Worm (Caenorhabditis elegans) whole organism, L1 larva: Measurements from ENCODE around the gene C47E12.10.

ENCODE experiments used
- C16A3.4 ChIP-seq: fragments of 150-350 bp; optimal IDR thresholded peaks from 2 replicates; lab custom pipeline; 2014; ENCODE audit warnings: missing biosample characterization, missing genetic modification characterization
- Y116A8C.19 ChIP-seq: sonication (generic microtip); optimal IDR thresholded peaks from 2 replicates; lab custom pipeline; 2016; ENCODE audit warnings: missing compliant biosample characterization, missing genetic modification characterization, borderline replicate concordance
- alr-1 ChIP-seq: fragments of 200-800 bp; sonication (Bioruptor generic); optimal IDR thresholded peaks from 2 replicates; lab custom pipeline; 2018; ENCODE audit warnings: borderline replicate concordance, mild to moderate bottlenecking, missing genetic modification characterization, missing compliant biosample characterization
- aly-2 ChIP-seq: fragments of 150-350 bp; optimal IDR thresholded peaks from 2 replicates; lab custom pipeline; 2014; ENCODE audit warnings: missing biosample characterization, missing genetic modification characterization
- ceh-63 ChIP-seq: fragments of 200-800 bp; sonication (Bioruptor generic); optimal IDR thresholded peaks from 2 replicates; lab custom pipeline; 2018; ENCODE audit warnings: mild to moderate bottlenecking, missing genetic modification characterization, missing compliant biosample characterization
- ceh-8 ChIP-seq: fragments of 200-800 bp; sonication (Bioruptor generic); optimal IDR thresholded peaks from 2 replicates; lab custom pipeline; 2018; ENCODE audit warnings: mild to moderate bottlenecking, missing genetic modification characterization, moderate library complexity, missing compliant biosample characterization
- ceh-90 ChIP-seq: sonication (generic microtip); optimal IDR thresholded peaks from 2 replicates; lab custom pipeline; 2016; ENCODE audit warnings: missing genetic modification characterization, missing compliant biosample characterization
- ces-1 ChIP-seq: fragments of 150-350 bp; optimal IDR thresholded peaks from 2 replicates; lab custom pipeline; 2014; ENCODE audit warnings: missing biosample characterization, missing genetic modification reagents, missing genetic modification characterization
- dsc-1 ChIP-seq: sonication (generic microtip); optimal IDR thresholded peaks from 2 replicates; lab custom pipeline; 2016; ENCODE audit warnings: mild to moderate bottlenecking, missing genetic modification characterization, missing compliant biosample characterization
- egl-27 ChIP-seq, 2 experiments: fragments of 150-350 bp in 1 of 2; sonication (generic microtip); optimal IDR thresholded peaks; 3 replicates each; lab custom pipeline; 2017 to 2018; ENCODE audit warnings: missing biosample characterization in 2 of 2, missing genetic modification characterization in 2 of 2, missing genetic modification reagents in 2 of 2
- hpl-2 ChIP-seq: fragments of 150-350 bp; optimal IDR thresholded peaks from 2 replicates; lab custom pipeline; 2014; ENCODE audit warnings: missing biosample characterization, missing genetic modification reagents, missing genetic modification characterization
- lin-14 ChIP-seq: fragments of 200-800 bp; sonication (Bioruptor generic); optimal IDR thresholded peaks from 2 replicates; lab custom pipeline; 2018; ENCODE audit warnings: mild to moderate bottlenecking, missing genetic modification characterization, moderate library complexity, missing compliant biosample characterization
- lin-35 ChIP-seq, 2 experiments: fragments of 150-350 bp; optimal IDR thresholded peaks; 2 replicates each; lab custom pipeline; 2014; ENCODE audit warnings: missing biosample characterization in 2 of 2, missing genetic modification characterization in 2 of 2, missing genetic modification reagents in 2 of 2
- lin-39 ChIP-seq: fragments of 150-350 bp; optimal IDR thresholded peaks from 2 replicates; lab custom pipeline; 2014; ENCODE audit warnings: missing biosample characterization, missing genetic modification reagents, missing genetic modification characterization
- lsy-2 ChIP-seq, 2 experiments: fragments of 150-350 bp; optimal IDR thresholded peaks; 2 replicates each; lab custom pipeline; 2014; ENCODE audit warnings: missing biosample characterization in 2 of 2, missing genetic modification characterization in 2 of 2
- mab-9 ChIP-seq: fragments of 200-800 bp; sonication (Bioruptor generic); IDR thresholded peaks from 2 replicates; pipeline ENCODE4 v1.3.6; 2022; ENCODE audit warnings: missing genetic modification reagents, missing genetic modification characterization, missing compliant biosample characterization
- mep-1 ChIP-seq: fragments of 150-350 bp; optimal IDR thresholded peaks from 2 replicates; lab custom pipeline; 2014; ENCODE audit warnings: missing biosample characterization, missing genetic modification characterization
- nhr-19 ChIP-seq: fragments of 200-800 bp; sonication (Bioruptor generic); conservative IDR thresholded peaks from 2 replicates; pipeline ENCODE4 v1.3.6; 2022; ENCODE audit warnings: missing genetic modification characterization, missing compliant biosample characterization
- nhr-20 ChIP-seq: sonication (generic microtip); optimal IDR thresholded peaks from 2 replicates; lab custom pipeline; 2016; ENCODE audit warnings: mild to moderate bottlenecking, missing genetic modification characterization, missing compliant biosample characterization
- nhr-71 ChIP-seq: sonication (generic microtip); optimal IDR thresholded peaks from 2 replicates; lab custom pipeline; 2016; ENCODE audit warnings: mild to moderate bottlenecking, missing genetic modification characterization, moderate library complexity, missing compliant biosample characterization
- nhr-77 ChIP-seq: fragments of 150-350 bp; optimal IDR thresholded peaks from 2 replicates; lab custom pipeline; 2014; ENCODE audit warnings: missing biosample characterization, missing genetic modification characterization
- nhr-84 ChIP-seq: sonication (generic microtip); optimal IDR thresholded peaks from 2 replicates; lab custom pipeline; 2017; ENCODE audit warnings: missing biosample characterization, missing genetic modification characterization
- nhr-85 ChIP-seq: sonication (generic microtip); peaks from one replicate; lab custom pipeline; 2016; ENCODE audit warnings: missing genetic modification characterization, inconsistent platforms, missing compliant biosample characterization
- nhr-90 ChIP-seq: sonication (generic microtip); optimal IDR thresholded peaks from 2 replicates; lab custom pipeline; 2016; ENCODE audit warnings: mild to moderate bottlenecking, missing genetic modification characterization, missing compliant biosample characterization; ENCODE audit not compliant: poor library complexity
- pag-3 ChIP-seq: sonication (generic microtip); optimal IDR thresholded peaks from 2 replicates; lab custom pipeline; 2017; ENCODE audit warnings: missing genetic modification characterization, mild to moderate bottlenecking, missing compliant biosample characterization, antibody characterized with exemption, borderline replicate concordance; ENCODE audit not compliant: insufficient read depth
- pax-3 ChIP-seq: fragments of 200-800 bp; sonication (Bioruptor generic); optimal IDR thresholded peaks from 2 replicates; lab custom pipeline; 2018; ENCODE audit warnings: mild to moderate bottlenecking, missing genetic modification characterization, moderate library complexity, missing compliant biosample characterization
- pqm-1 ChIP-seq: sonication (generic microtip); optimal IDR thresholded peaks from 3 replicates; lab custom pipeline; 2017; ENCODE audit warnings: missing biosample characterization, missing genetic modification characterization
- rnt-1 ChIP-seq: sonication (generic microtip); optimal IDR thresholded peaks from 2 replicates; lab custom pipeline; 2016; ENCODE audit warnings: mild to moderate bottlenecking, missing genetic modification characterization, moderate library complexity, missing compliant biosample characterization
- skn-1 ChIP-seq: fragments of 150-350 bp; optimal IDR thresholded peaks from 2 replicates; lab custom pipeline; 2014; ENCODE audit warnings: missing biosample characterization, missing genetic modification characterization
- snu-23 ChIP-seq: sonication (generic microtip); optimal IDR thresholded peaks from 2 replicates; lab custom pipeline; 2016; ENCODE audit warnings: missing genetic modification characterization, missing compliant biosample characterization
- tbx-2 ChIP-seq: sonication (generic microtip); optimal IDR thresholded peaks from 2 replicates; lab custom pipeline; 2016; ENCODE audit warnings: missing genetic modification characterization, missing compliant biosample characterization
- unc-130 ChIP-seq: fragments of 150-350 bp; optimal IDR thresholded peaks from 2 replicates; lab custom pipeline; 2017; ENCODE audit warnings: missing biosample characterization, missing genetic modification characterization, inconsistent platforms
- unc-30 ChIP-seq: sonication (generic microtip); optimal IDR thresholded peaks from 2 replicates; lab custom pipeline; 2017; ENCODE audit warnings: missing biosample characterization, missing genetic modification characterization
- unc-62 ChIP-seq: fragments of 150-350 bp; optimal IDR thresholded peaks from 2 replicates; lab custom pipeline; 2014; ENCODE audit warnings: missing biosample characterization, missing genetic modification reagents, missing genetic modification characterization
- unc-86 ChIP-seq: sonication (generic microtip); optimal IDR thresholded peaks from 2 replicates; lab custom pipeline; 2016; ENCODE audit warnings: missing genetic modification characterization, missing compliant biosample characterization
- xbp-1 ChIP-seq: sonication (generic microtip); optimal IDR thresholded peaks from 2 replicates; lab custom pipeline; 2016; ENCODE audit warnings: missing genetic modification characterization, missing compliant biosample characterization
- zag-1 ChIP-seq: fragments of 150-350 bp; optimal IDR thresholded peaks from 2 replicates; lab custom pipeline; 2014; ENCODE audit warnings: missing biosample characterization, missing genetic modification characterization
- zip-4 ChIP-seq: fragments of 200-800 bp; sonication (Bioruptor generic); optimal IDR thresholded peaks from 2 replicates; lab custom pipeline; 2018; ENCODE audit warnings: mild to moderate bottlenecking, missing genetic modification characterization, moderate library complexity, missing compliant biosample characterization
- ztf-11 ChIP-seq, 2 experiments: sonication (generic microtip); optimal IDR thresholded peaks; 2 replicates each; lab custom pipeline; 2016 to 2017; ENCODE audit warnings: missing genetic modification characterization in 2 of 2, missing biosample characterization in 1 of 2, missing compliant biosample characterization in 1 of 2

C47E12.10 gene

ce11 chrIV:9972629-9973028 is at the start of gene C47E12.10, which contains the start of gene C47E12.12:
Gene C47E12.10 (plus strand): TSS chrIV:9972800.
Gene C47E12.12 (minus strand): TSS chrIV:9972729.
- TF ChIP-seq ceh-63 (no peak), nhr-19 (GFP tag; lab: Robert Waterston, UW) (no peak), Y116A8C.19 (no peak), pqm-1 (tag; lab: Kevin White, UChicago) (no peak), ceh-8 (GFP tag; lab: Kevin White, UChicago) (no peak), mab-9 (GFP tag; lab: Robert Waterston, UW) (no peak), skn-1 (tag; lab: Kevin White, UChicago) (no peak), unc-30 (tag; lab: Kevin White, UChicago) (no peak), ces-1 (no peak), C16A3.4 (tag; lab: Kevin White, UChicago) (no peak), aly-2 (tag; lab: Kevin White, UChicago) (no peak)

DNA sequence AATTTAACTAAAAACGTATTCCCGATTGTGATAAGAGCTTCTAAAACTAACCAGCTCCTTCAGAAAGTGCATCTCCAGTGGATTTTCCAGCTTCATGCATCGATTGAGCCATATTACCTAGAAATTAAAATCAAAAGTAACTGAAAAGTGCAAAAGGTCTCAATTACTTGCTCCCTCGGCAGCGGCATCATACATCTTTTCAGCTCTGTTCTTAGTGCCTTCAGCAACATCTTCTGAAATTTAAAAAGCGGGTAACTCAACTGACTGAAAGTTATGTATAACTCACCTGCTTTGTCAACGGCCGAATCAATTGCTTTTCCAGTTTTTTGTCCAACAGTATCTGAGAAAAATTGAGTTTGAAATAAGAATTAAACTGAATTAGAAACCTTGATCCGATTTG is 48.2 kb upstream of the C47E12.10 start:
- no peak for TF ChIP-seq egl-27 (tag; optimal IDR thresholded peaks at IDR 0.05; lab: Kevin White, UChicago)
- TF ChIP-seq nhr-90 (tag; lab: Kevin White, UChicago): no peak
- no peak for TF ChIP-seq mep-1
- TF ChIP-seq tbx-2 (tag; lab: Kevin White, UChicago): no peak
- no peak for TF ChIP-seq unc-86 (tag; lab: Kevin White, UChicago)
- no peak for TF ChIP-seq hpl-2 (GFP tag; lab: Kevin White, UChicago)
- no peak for TF ChIP-seq dsc-1 (tag; lab: Kevin White, UChicago)
- TF ChIP-seq ceh-90 (tag; lab: Kevin White, UChicago): no peak
- TF ChIP-seq nhr-85 (tag; lab: Kevin White, UChicago): no peak
- TF ChIP-seq rnt-1 (tag; lab: Kevin White, UChicago): no peak
- TF ChIP-seq ztf-11 (tag; optimal IDR thresholded peaks at IDR 0.05; lab: Kevin White, UChicago): no peak
- TF ChIP-seq nhr-84: no peak
- TF ChIP-seq zag-1 (tag; lab: Kevin White, UChicago): no peak
- no peak for TF ChIP-seq pqm-1 (tag; lab: Kevin White, UChicago)
- TF ChIP-seq lin-39 (tag; lab: Kevin White, UChicago): no peak
- TF ChIP-seq mab-9 (GFP tag; lab: Robert Waterston, UW): no peak

ce11 chrIV:9928180-9928896 is 44.3 kb upstream of the C47E12.10 start, which contains the start of gene dur-1:
Gene dur-1 (minus strand): TSS chrIV:9928230.
- TF ChIP-seq xbp-1 (tag; lab: Kevin White, UChicago) (no peak), rnt-1 (tag; lab: Kevin White, UChicago) (peak; percentile 62), zip-4 (GFP tag; lab: Kevin White, UChicago) (no peak), unc-30 (tag; lab: Kevin White, UChicago) (no peak), pag-3 (tag; lab: Kevin White, UChicago) (peak; percentile 46), nhr-19 (GFP tag; lab: Robert Waterston, UW) (peak; percentile 69), lsy-2 (tag; optimal IDR thresholded peaks at IDR 0.05; lab: Kevin White, UChicago) (peak; percentile 60 to 64), lin-14 (GFP tag; lab: Kevin White, UChicago) (peak; percentile 84), pax-3 (tag; lab: Kevin White, UChicago) (no peak), unc-130 (no peak), alr-1 (tag; lab: Kevin White, UChicago) (no peak), unc-62 (GFP tag; lab: Kevin White, UChicago) (no peak), nhr-77 (no peak), nhr-71 (tag; lab: Kevin White, UChicago) (peak; percentile 83), lin-35 (GFP tag; optimal IDR thresholded peaks at IDR 0.05; lab: Kevin White, UChicago) (peak in 1 of 2 experiments; percentile 5), nhr-20 (tag; lab: Kevin White, UChicago) (peak; percentile 23), snu-23 (GFP tag; lab: Kevin White, UChicago) (peak; percentile 44), lin-39 (tag; lab: Kevin White, UChicago) (peak; percentile 90)
- TF ChIP-seq, all 84 proteins: peak for 10
